Fruit fly (Drosophila melanogaster): ENCODE results near the gene CG14445.

dm6 chrX:6253701-6254100 is 16.6 kb downstream of the CG14445 start:
- no peak for TF ChIP-seq pan (optimal IDR thresholded peaks at IDR 0.05)
- no peak for TF ChIP-seq CG8478 (optimal IDR thresholded peaks at IDR 0.05)
- TF ChIP-seq usp (GFP tag; optimal IDR thresholded peaks at IDR 0.05) = no peak
- TF ChIP-seq psq (optimal IDR thresholded peaks at IDR 0.05) = no peak
- TF ChIP-seq EcR (GFP tag; optimal IDR thresholded peaks at IDR 0.05) = no peak
- no peak for TF ChIP-seq Dll (optimal IDR thresholded peaks at IDR 0.05)

Data from whole organism.